Worm (Caenorhabditis elegans): ENCODE results near the gene col-180.

DNA sequence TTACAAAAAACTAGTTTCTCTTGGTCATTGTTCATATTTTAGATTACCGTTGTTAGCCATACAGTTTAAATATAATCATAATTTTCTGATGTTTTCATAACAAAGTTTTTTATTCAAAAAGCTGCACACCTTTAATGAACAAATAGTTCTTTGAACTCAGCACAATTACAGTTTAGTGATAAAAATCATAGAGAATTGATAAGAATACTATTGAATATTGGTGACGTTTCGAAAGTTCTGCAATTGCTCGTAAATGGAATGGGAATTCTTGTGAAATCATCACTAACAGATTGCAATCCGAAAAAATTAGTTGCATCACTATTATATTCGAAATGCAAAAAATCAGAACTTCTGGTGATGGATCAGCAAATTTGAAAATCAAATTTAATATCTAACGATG lies 22.0 kb upstream of the col-180 start:
- TF ChIP-seq ama-1 (optimal IDR thresholded peaks at IDR 0.05): no peak
- TF ChIP-seq ets-7 (tag; optimal IDR thresholded peaks at IDR 0.05): no peak
- no peak for TF ChIP-seq tbx-37 (GFP tag; conservative IDR thresholded peaks at IDR 0.05)
- no peak for TF ChIP-seq flt-1 (GFP tag; IDR thresholded peaks at IDR 0.05)
- TF ChIP-seq tbx-11 (GFP tag; IDR thresholded peaks at IDR 0.05): no peak
- TF ChIP-seq ceh-36 (tag; optimal IDR thresholded peaks at IDR 0.05): no peak
- no peak for TF ChIP-seq pes-1 (GFP tag; IDR thresholded peaks at IDR 0.05)
- TF ChIP-seq tra-4 (tag; optimal IDR thresholded peaks at IDR 0.05): no peak
- TF ChIP-seq hmg-4 (GFP tag; optimal IDR thresholded peaks at IDR 0.05): no peak
- TF ChIP-seq hnd-1 (tag; optimal IDR thresholded peaks at IDR 0.05): no peak

Measured in whole organism, early embryonic.